Worm (Caenorhabditis elegans) whole organism, L2 larva: Measurements from ENCODE around the gene erg-28.

Experiments used
- C34F6.9 ChIP-seq: fragments of 150-350 bp; optimal IDR thresholded peaks from 2 replicates; lab custom pipeline; 2014; ENCODE audit warnings: missing biosample characterization, missing genetic modification characterization
- R02D3.7 ChIP-seq: fragments of 150-350 bp; optimal IDR thresholded peaks from 2 replicates; lab custom pipeline; 2014; ENCODE audit warnings: missing biosample characterization, missing genetic modification characterization
- Y55F3AM.14 ChIP-seq: fragments of 200-800 bp; sonication (Bioruptor generic); optimal IDR thresholded peaks from 2 replicates; lab custom pipeline; 2018; ENCODE audit warnings: mild to moderate bottlenecking, missing genetic modification characterization, missing compliant biosample characterization
- ZK546.5 ChIP-seq: sonication (generic microtip); optimal IDR thresholded peaks from 2 replicates; lab custom pipeline; 2017; ENCODE audit warnings: missing biosample characterization, missing genetic modification characterization
- alr-1 ChIP-seq: fragments of 150-350 bp; optimal IDR thresholded peaks from 2 replicates; lab custom pipeline; 2014; ENCODE audit warnings: missing biosample characterization, missing genetic modification characterization
- aly-2 ChIP-seq: fragments of 150-350 bp; optimal IDR thresholded peaks from 2 replicates; lab custom pipeline; 2014; ENCODE audit warnings: missing biosample characterization, missing genetic modification characterization
- ama-1 ChIP-seq: fragments of 150-350 bp; optimal IDR thresholded peaks from 2 replicates; lab custom pipeline; 2018; ENCODE audit warnings: inconsistent platforms
- blmp-1 ChIP-seq: sonication (generic microtip); optimal IDR thresholded peaks from 2 replicates; lab custom pipeline; 2017; ENCODE audit warnings: missing genetic modification characterization, mild to moderate bottlenecking, missing compliant biosample characterization, antibody characterized with exemption, moderate library complexity; ENCODE audit not compliant: insufficient read depth
- ceh-16 ChIP-seq: fragments of 150-350 bp; optimal IDR thresholded peaks from 2 replicates; lab custom pipeline; 2014; ENCODE audit warnings: missing biosample characterization, missing genetic modification characterization
- ceh-82 ChIP-seq: fragments of 150-350 bp; optimal IDR thresholded peaks from 2 replicates; lab custom pipeline; 2014; ENCODE audit warnings: missing biosample characterization, missing genetic modification characterization
- crh-2 ChIP-seq: sonication (generic microtip); optimal IDR thresholded peaks from 2 replicates; lab custom pipeline; 2017; ENCODE audit warnings: missing biosample characterization, missing genetic modification characterization
- dmd-4 ChIP-seq: sonication (generic microtip); optimal IDR thresholded peaks from 2 replicates; lab custom pipeline; 2017; ENCODE audit warnings: missing biosample characterization, missing genetic modification characterization
- egl-27 ChIP-seq: sonication (generic microtip); optimal IDR thresholded peaks from 3 replicates; lab custom pipeline; 2017; ENCODE audit warnings: missing biosample characterization, missing genetic modification reagents, missing genetic modification characterization
- elt-1 ChIP-seq: fragments of 150-350 bp; optimal IDR thresholded peaks from 2 replicates; lab custom pipeline; 2014; ENCODE audit warnings: missing biosample characterization, missing genetic modification characterization
- fos-1 ChIP-seq: fragments of 150-350 bp; optimal IDR thresholded peaks from 2 replicates; lab custom pipeline; 2014; ENCODE audit warnings: missing biosample characterization, missing genetic modification characterization
- gmeb-1 ChIP-seq: fragments of 150-350 bp; optimal IDR thresholded peaks from 2 replicates; lab custom pipeline; 2014; ENCODE audit warnings: missing biosample characterization, missing genetic modification characterization
- lin-11 ChIP-seq: fragments of 150-350 bp; sonication (generic microtip); optimal IDR thresholded peaks from 2 replicates; lab custom pipeline; 2014; ENCODE audit warnings: missing biosample characterization, missing genetic modification characterization, inconsistent platforms, mixed read lengths
- lin-13 ChIP-seq: fragments of 150-350 bp; optimal IDR thresholded peaks from 2 replicates; lab custom pipeline; 2014; ENCODE audit warnings: missing biosample characterization, missing genetic modification reagents, missing genetic modification characterization
- lin-39 ChIP-seq: fragments of 150-350 bp; optimal IDR thresholded peaks from 2 replicates; lab custom pipeline; 2014; ENCODE audit warnings: missing biosample characterization, missing genetic modification reagents, missing genetic modification characterization
- lsy-2 ChIP-seq, 2 experiments: fragments of 150-350 bp in 1 of 2; sonication (generic microtip) in 1 of 2; optimal IDR thresholded peaks; 2 replicates each; lab custom pipeline; 2014 to 2017; ENCODE audit warnings: missing biosample characterization in 2 of 2, missing genetic modification characterization in 2 of 2
- mbf-1 ChIP-seq: sonication (generic microtip); optimal IDR thresholded peaks from 2 replicates; lab custom pipeline; 2017; ENCODE audit warnings: missing biosample characterization, missing genetic modification characterization
- mdl-1 ChIP-seq, 2 experiments: fragments of 150-350 bp in 1 of 2; sonication (generic microtip) in 1 of 2; optimal IDR thresholded peaks; 2 replicates each; lab custom pipeline; 2017; ENCODE audit warnings: missing biosample characterization in 2 of 2, missing genetic modification characterization in 2 of 2
- nhr-10 ChIP-seq: sonication (generic microtip); optimal IDR thresholded peaks from 2 replicates; lab custom pipeline; 2017; ENCODE audit warnings: missing biosample characterization, missing genetic modification characterization
- nhr-12 ChIP-seq: fragments of 150-350 bp; optimal IDR thresholded peaks from 2 replicates; lab custom pipeline; 2014; ENCODE audit warnings: missing biosample characterization, missing genetic modification characterization
- nhr-129 ChIP-seq: fragments of 150-350 bp; optimal IDR thresholded peaks from 2 replicates; lab custom pipeline; 2014; ENCODE audit warnings: missing biosample characterization, missing genetic modification characterization
- nhr-21 ChIP-seq: fragments of 150-350 bp; optimal IDR thresholded peaks from 2 replicates; lab custom pipeline; 2014; ENCODE audit warnings: missing biosample characterization, missing genetic modification characterization
- nhr-23 ChIP-seq: fragments of 150-350 bp; optimal IDR thresholded peaks from 2 replicates; lab custom pipeline; 2014; ENCODE audit warnings: missing biosample characterization, missing genetic modification reagents, missing genetic modification characterization
- nhr-237 ChIP-seq: fragments of 150-350 bp; optimal IDR thresholded peaks from 2 replicates; lab custom pipeline; 2014; ENCODE audit warnings: missing biosample characterization, missing genetic modification characterization
- nhr-25 ChIP-seq: fragments of 150-350 bp; sonication (generic microtip); optimal IDR thresholded peaks from 3 replicates; lab custom pipeline; 2014; ENCODE audit warnings: missing biosample characterization, missing genetic modification characterization
- nhr-77 ChIP-seq: fragments of 150-350 bp; optimal IDR thresholded peaks from 2 replicates; lab custom pipeline; 2014; ENCODE audit warnings: missing biosample characterization, missing genetic modification characterization
- peb-1 ChIP-seq: fragments of 150-350 bp; optimal IDR thresholded peaks from 2 replicates; lab custom pipeline; 2014; ENCODE audit warnings: missing biosample characterization, missing genetic modification characterization
- sem-4 ChIP-seq: fragments of 150-350 bp; optimal IDR thresholded peaks from 2 replicates; lab custom pipeline; 2014; ENCODE audit warnings: missing biosample characterization, missing genetic modification reagents, missing genetic modification characterization
- skn-1 ChIP-seq: sonication (generic microtip); optimal IDR thresholded peaks from 2 replicates; lab custom pipeline; 2017; ENCODE audit warnings: missing biosample characterization, missing genetic modification characterization
- sma-3 ChIP-seq: sonication (generic microtip); optimal IDR thresholded peaks from 2 replicates; lab custom pipeline; 2016; ENCODE audit warnings: missing genetic modification reagents, missing genetic modification characterization, missing compliant biosample characterization
- snpc-4 ChIP-seq: fragments of 150-350 bp; optimal IDR thresholded peaks from 2 replicates; lab custom pipeline; 2014; ENCODE audit warnings: missing biosample characterization, missing genetic modification characterization
- unc-39 ChIP-seq: fragments of 150-350 bp; optimal IDR thresholded peaks from 2 replicates; lab custom pipeline; 2014; ENCODE audit warnings: missing biosample characterization, missing genetic modification characterization
- unc-55 ChIP-seq: fragments of 150-350 bp; sonication (generic microtip); optimal IDR thresholded peaks from 3 replicates; lab custom pipeline; 2014; ENCODE audit warnings: missing biosample characterization, missing genetic modification reagents, missing genetic modification characterization
- zag-1 ChIP-seq: fragments of 150-350 bp; optimal IDR thresholded peaks from 2 replicates; lab custom pipeline; 2014; ENCODE audit warnings: missing biosample characterization, missing genetic modification characterization
- ztf-1 ChIP-seq: fragments of 200-800 bp; sonication (Bioruptor generic); conservative IDR thresholded peaks from 2 replicates; pipeline ENCODE4 v1.3.6; 2022; ENCODE audit warnings: missing genetic modification characterization, missing compliant biosample characterization
- ztf-11 ChIP-seq: sonication (generic microtip); optimal IDR thresholded peaks from 2 replicates; lab custom pipeline; 2017; ENCODE audit warnings: missing biosample characterization, missing genetic modification characterization

Gene erg-28

ce11 chrV:12611029-12611428 lies 3.8 kb downstream of the erg-28 start, which contains the start of gene cubn-1:
TSS of gene cubn-1 (plus strand) at chrV:12611329.
- TF ChIP-seq alr-1 (no peak), peb-1 (tag; lab: Kevin White, UChicago) (no peak), C34F6.9 (no peak), zag-1 (tag; lab: Kevin White, UChicago) (no peak), snpc-4 (tag; lab: Kevin White, UChicago) (no peak), nhr-25 (tag; lab: Kevin White, UChicago) (no peak), ztf-1 (GFP tag; lab: Robert Waterston, UW) (no peak), skn-1 (tag; lab: Kevin White, UChicago) (no peak), ama-1 (lab: Kevin White, UChicago) (no peak), nhr-10 (no peak), egl-27 (tag; lab: Kevin White, UChicago) (no peak), mdl-1 (tag; optimal IDR thresholded peaks at IDR 0.05; lab: Kevin White, UChicago) (no peak), nhr-129 (tag; lab: Kevin White, UChicago) (no peak), lin-11 (no peak), mbf-1 (tag; lab: Kevin White, UChicago) (no peak), Y55F3AM.14 (GFP tag; lab: Kevin White, UChicago) (no peak), ZK546.5 (tag; lab: Kevin White, UChicago) (no peak), nhr-21 (tag; lab: Kevin White, UChicago) (no peak)

- TF ChIP-seq ZK546.5 (tag; lab: Kevin White, UChicago) = no peak
- TF ChIP-seq lsy-2 (tag; optimal IDR thresholded peaks at IDR 0.05; lab: Kevin White, UChicago) = no peak
- no peak for TF ChIP-seq unc-55 (GFP tag; lab: Kevin White, UChicago)
- TF ChIP-seq R02D3.7 (tag; lab: Kevin White, UChicago) = no peak
- no peak for TF ChIP-seq nhr-25 (tag; lab: Kevin White, UChicago)
- no peak for TF ChIP-seq nhr-77 (tag; lab: Kevin White, UChicago)
- TF ChIP-seq gmeb-1 = no peak
- no peak for TF ChIP-seq fos-1 (tag; lab: Kevin White, UChicago)
- no peak for TF ChIP-seq nhr-129 (tag; lab: Kevin White, UChicago)
- TF ChIP-seq lin-39 (tag; lab: Kevin White, UChicago) = no peak
- TF ChIP-seq nhr-12 (tag; lab: Kevin White, UChicago) = no peak
- no peak for TF ChIP-seq unc-39 (tag; lab: Kevin White, UChicago)
Measured at ce11 chrV:12612118-12612517, 4.9 kb downstream of the erg-28 start, which contains the start of gene cyc-2.2. TSS of gene cyc-2.2 (minus strand) at chrV:12612218.

ce11 chrV:12624371-12624770 lies 17.2 kb downstream of the erg-28 start, which contains the start of gene F56H9.9:
TSS of gene F56H9.9 (minus strand) at chrV:12624471.
- TF ChIP-seq nhr-25 (tag; lab: Kevin White, UChicago) (no peak), skn-1 (tag; lab: Kevin White, UChicago) (no peak), nhr-129 (tag; lab: Kevin White, UChicago) (no peak), fos-1 (tag; lab: Kevin White, UChicago) (no peak), lin-13 (no peak), ztf-11 (tag; lab: Kevin White, UChicago) (no peak), sem-4 (no peak), nhr-12 (tag; lab: Kevin White, UChicago) (no peak), aly-2 (tag; lab: Kevin White, UChicago) (no peak), unc-39 (tag; lab: Kevin White, UChicago) (no peak), C34F6.9 (no peak), elt-1 (no peak), ceh-82 (no peak), egl-27 (tag; lab: Kevin White, UChicago) (no peak), peb-1 (tag; lab: Kevin White, UChicago) (no peak), lin-11 (no peak), sma-3 (GFP tag; lab: Kevin White, UChicago) (no peak), zag-1 (tag; lab: Kevin White, UChicago) (no peak), Y55F3AM.14 (GFP tag; lab: Kevin White, UChicago) (no peak)
- TF ChIP-seq, all 48 proteins: peak for 0

ce11 chrV:12629743-12630142 lies 22.5 kb downstream of the erg-28 start, which contains the start of gene F56H9.6:
TSS of gene F56H9.6 (minus strand) at chrV:12629843.
- TF ChIP-seq egl-27 (tag; lab: Kevin White, UChicago) (no peak), snpc-4 (tag; lab: Kevin White, UChicago) (no peak), nhr-237 (tag; lab: Kevin White, UChicago) (no peak), aly-2 (tag; lab: Kevin White, UChicago) (no peak), crh-2 (tag; lab: Kevin White, UChicago) (no peak), dmd-4 (tag; lab: Kevin White, UChicago) (no peak), nhr-21 (tag; lab: Kevin White, UChicago) (no peak), blmp-1 (no peak), lin-13 (no peak), gmeb-1 (no peak), nhr-23 (tag; lab: Kevin White, UChicago) (no peak), nhr-12 (tag; lab: Kevin White, UChicago) (no peak), fos-1 (tag; lab: Kevin White, UChicago) (no peak), ceh-16 (tag; lab: Kevin White, UChicago) (no peak)
